Fruit fly (Drosophila melanogaster) whole organism, wandering third instar larva: ENCODE data around the gene Vajk1.

Experiments used
- CG9705 ChIP-seq: fragments of 200-800 bp; sonication (Bioruptor generic); optimal IDR thresholded peaks from 2 replicates; lab custom pipeline; 2018; ENCODE audit warnings: missing biosample characterization, mild to moderate bottlenecking, missing genetic modification characterization
- Hr78 ChIP-seq: fragments of >200 bp; optimal IDR thresholded peaks from 2 replicates; lab custom pipeline; 2017; ENCODE audit warnings: missing biosample characterization, missing genetic modification characterization
- Hr83 ChIP-seq: fragments of 200-300 bp; sonication (Bioruptor generic); optimal IDR thresholded peaks from 2 replicates; lab custom pipeline; 2016; ENCODE audit warnings: missing biosample characterization, mild to moderate bottlenecking, missing genetic modification characterization, moderate library complexity; ENCODE audit not compliant: poor library complexity, severe bottlenecking
- Myc ChIP-seq: fragments of >200 bp; optimal IDR thresholded peaks from 2 replicates; lab custom pipeline; 2017
- Sp1 ChIP-seq: fragments of 200-800 bp; sonication (Bioruptor generic); optimal IDR thresholded peaks from 3 replicates; lab custom pipeline; 2019; ENCODE audit warnings: missing biosample characterization, mild to moderate bottlenecking, missing genetic modification characterization, moderate library complexity
- Vsx2 ChIP-seq: fragments of 200-300, 225-300 bp; sonication (Bioruptor generic); optimal IDR thresholded peaks from 2 replicates; lab custom pipeline; 2018; ENCODE audit warnings: missing biosample characterization, missing genetic modification characterization; ENCODE audit not compliant: partially characterized antibody
- br ChIP-seq: fragments of 200-800 bp; sonication (Bioruptor generic); optimal IDR thresholded peaks from 2 replicates; lab custom pipeline; 2016; ENCODE audit warnings: missing biosample characterization, missing genetic modification characterization
- dl ChIP-seq, 2 experiments: fragments of 175-275, 200-275 bp in 1 of 2; fragments of 200-275 bp in 1 of 2; sonication (Bioruptor generic); optimal IDR thresholded peaks; lab custom pipeline; 2018; ENCODE audit warnings: mild to moderate bottlenecking in 2 of 2, missing biosample characterization in 2 of 2, missing genetic modification characterization in 2 of 2, moderate library complexity in 2 of 2; ENCODE audit not compliant: partially characterized antibody in 2 of 2, insufficient read depth in 1 of 2
- foxo ChIP-seq, 2 experiments: fragments of 200-800 bp; sonication (Bioruptor generic); optimal IDR thresholded peaks; 2 replicates in 1 of 2; 3 replicates in 1 of 2; lab custom pipeline; 2016 to 2017; ENCODE audit warnings: missing biosample characterization in 2 of 2, missing genetic modification characterization in 2 of 2
- h ChIP-seq: fragments of 200-800 bp; sonication (Bioruptor generic); optimal IDR thresholded peaks from 3 replicates; lab custom pipeline; 2016; ENCODE audit warnings: missing biosample characterization, mild to moderate bottlenecking, missing genetic modification characterization
- lola ChIP-seq: fragments of >200 bp; optimal IDR thresholded peaks from 2 replicates; lab custom pipeline; 2017; ENCODE audit warnings: missing biosample characterization, missing genetic modification characterization
- pan ChIP-seq: fragments of >200 bp; optimal IDR thresholded peaks from 2 replicates; lab custom pipeline; 2017
- psq ChIP-seq: fragments of 200-800 bp; sonication (Bioruptor generic); optimal IDR thresholded peaks from 3 replicates; lab custom pipeline; 2017; ENCODE audit warnings: missing biosample characterization, mild to moderate bottlenecking, missing genetic modification characterization, moderate library complexity
- tai ChIP-seq: sonication (Bioruptor generic); optimal IDR thresholded peaks from 2 replicates; lab custom pipeline; 2016; ENCODE audit warnings: missing biosample characterization, missing genetic modification characterization

DNA sequence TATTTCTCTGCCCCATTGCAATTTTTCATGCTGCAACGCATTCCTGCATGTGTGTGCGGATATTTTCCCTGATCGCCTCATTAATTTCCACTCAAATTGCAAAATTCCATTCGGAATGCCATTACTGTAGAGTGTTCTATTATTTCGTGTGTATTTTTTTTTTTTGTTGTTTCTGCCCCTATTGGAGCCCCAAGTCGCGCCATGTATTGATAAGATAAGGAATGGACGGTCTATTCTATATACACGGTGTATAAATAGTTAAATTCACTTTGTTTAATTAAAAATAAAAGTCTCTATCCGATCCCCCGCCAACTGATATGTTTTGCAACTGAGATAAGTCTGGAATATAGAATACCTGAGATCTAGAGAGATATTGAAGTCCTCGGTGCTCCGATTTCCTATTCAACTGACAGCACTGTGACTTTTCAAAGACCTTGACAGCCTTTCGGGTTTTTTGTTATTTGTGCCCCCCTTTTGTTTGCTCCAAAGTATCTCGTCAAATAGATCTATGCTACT, 41.9 kb downstream of the Vajk1 start:
- TF ChIP-seq Hr78 (GFP tag; lab: Kevin White, UChicago) (no peak), psq (GFP tag; lab: Kevin White, UChicago) (no peak), tai (GFP tag; lab: Kevin White, UChicago) (no peak), Myc (no peak), foxo (GFP tag; optimal IDR thresholded peaks at IDR 0.05; lab: Kevin White, UChicago) (no peak), Vsx2 (no peak), Sp1 (no peak), dl (GFP tag; optimal IDR thresholded peaks at IDR 0.05; lab: Kevin White, UChicago; ENCODE audit: insufficient read depth in 1 of 2, partially characterized antibody in 2 of 2) (no peak), Hr83 (no peak), lola (GFP tag; lab: Kevin White, UChicago) (no peak), CG9705 (GFP tag; lab: Kevin White, UChicago) (no peak), pan (lab: Kevin White, UChicago) (no peak), br (GFP tag; lab: Kevin White, UChicago) (no peak), h (no peak)
